Worm (Caenorhabditis elegans) whole organism, midembryonic: ENCODE data around the gene plc-4.

Source experiments
- T22C8.4 ChIP-seq: fragments of 200-800 bp; sonication (Bioruptor generic); IDR thresholded peaks from 2 replicates; pipeline ENCODE4 v1.3.6; 2022; ENCODE audit warnings: missing genetic modification characterization, missing compliant biosample characterization
- cog-1 ChIP-seq: sonication (generic microtip); optimal IDR thresholded peaks from 2 replicates; lab custom pipeline; 2016; ENCODE audit warnings: missing genetic modification characterization, missing compliant biosample characterization
- flt-1 ChIP-seq: fragments of 200-800 bp; sonication (Bioruptor generic); IDR thresholded peaks from 2 replicates; pipeline ENCODE4 v1.3.6; 2022; ENCODE audit warnings: missing genetic modification characterization, missing compliant biosample characterization
- med-1 ChIP-seq: sonication (generic microtip); optimal IDR thresholded peaks from 2 replicates; lab custom pipeline; 2017; ENCODE audit warnings: missing genetic modification characterization, mild to moderate bottlenecking, missing compliant biosample characterization, antibody characterized with exemption, missing genetic modification reagents; ENCODE audit not compliant: insufficient read depth
- ref-1 ChIP-seq: fragments of 200-800 bp; sonication (Bioruptor generic); conservative IDR thresholded peaks from 2 replicates; pipeline ENCODE4 v1.3.6; 2022; ENCODE audit warnings: missing genetic modification reagents, missing genetic modification characterization, missing compliant biosample characterization
- tab-1 ChIP-seq: fragments of 200-800 bp; sonication (Bioruptor generic); IDR thresholded peaks from 2 replicates; pipeline ENCODE4 v1.3.6; 2022; ENCODE audit warnings: missing genetic modification characterization, missing compliant biosample characterization
- ztf-23 ChIP-seq: fragments of 200-800 bp; sonication (Bioruptor generic); IDR thresholded peaks from 2 replicates; pipeline ENCODE4 v1.3.6; 2022; ENCODE audit warnings: missing genetic modification reagents, missing genetic modification characterization, missing compliant biosample characterization
- ztf-29 ChIP-seq: fragments of 200-800 bp; sonication (Bioruptor generic); IDR thresholded peaks from 2 replicates; pipeline ENCODE4 v1.3.6; 2022; ENCODE audit warnings: missing genetic modification reagents, missing genetic modification characterization, missing compliant biosample characterization

ce11 chrIV:7474826-7475225 lies 37.6 kb downstream of the plc-4 start, which contains the start of gene slc-25A18.2:
- no peak for TF ChIP-seq ztf-29 (GFP tag; lab: Robert Waterston, UW)
- no peak for TF ChIP-seq tab-1 (GFP tag; lab: Robert Waterston, UW)
- TF ChIP-seq ref-1, result no peak
- TF ChIP-seq flt-1, result no peak
- TF ChIP-seq ztf-23 (GFP tag; lab: Robert Waterston, UW), result no peak
- TF ChIP-seq cog-1 (tag; lab: Kevin White, UChicago), result no peak
- TF ChIP-seq med-1 (GFP tag; lab: Kevin White, UChicago), result no peak
- TF ChIP-seq T22C8.4 (GFP tag; lab: Robert Waterston, UW), result no peak
